Fruit fly (Drosophila melanogaster) whole organism, pupa: ENCODE data around the gene CG34324.

ENCODE experiments used
- CG13204 ChIP-seq: fragments of 200-800 bp; sonication (Bioruptor generic); optimal IDR thresholded peaks from 2 replicates; lab custom pipeline; 2018; ENCODE audit warnings: missing biosample characterization, mild to moderate bottlenecking, missing genetic modification characterization, moderate library complexity
- CG17806 ChIP-seq: fragments of 200-800 bp; sonication (Bioruptor generic); optimal IDR thresholded peaks from 2 replicates; lab custom pipeline; 2018; ENCODE audit warnings: missing biosample characterization, mild to moderate bottlenecking, missing genetic modification characterization, moderate library complexity
- CG32121 ChIP-seq: fragments of 200-800 bp; sonication (Bioruptor generic); IDR thresholded peaks from 2 replicates; pipeline ENCODE4 v1.3.6; 2022; ENCODE audit warnings: missing biosample characterization, missing genetic modification characterization
- CG9948 ChIP-seq: fragments of 200-800 bp; sonication (Bioruptor generic); optimal IDR thresholded peaks from 2 replicates; lab custom pipeline; 2018; ENCODE audit warnings: missing biosample characterization, mild to moderate bottlenecking, missing genetic modification characterization, moderate library complexity
- EcR ChIP-seq: fragments of 200-800 bp; sonication (Bioruptor generic); optimal IDR thresholded peaks from 3 replicates; lab custom pipeline; 2019; ENCODE audit warnings: missing biosample characterization, missing genetic modification characterization, mild to moderate bottlenecking, moderate library complexity, missing genetic modification reagents
- Ets98B ChIP-seq: fragments of 200-800 bp; sonication (Bioruptor generic); IDR thresholded peaks from 2 replicates; pipeline ENCODE4 v1.3.6; 2022; ENCODE audit warnings: missing biosample characterization, missing genetic modification characterization
- Pif1B ChIP-seq: fragments of 200-800 bp; sonication (Bioruptor generic); optimal IDR thresholded peaks from 3 replicates; lab custom pipeline; 2016; ENCODE audit warnings: missing biosample characterization, missing genetic modification characterization
- Snoo ChIP-seq: fragments of 200-800 bp; sonication (Bioruptor generic); optimal IDR thresholded peaks from 3 replicates; lab custom pipeline; 2017; ENCODE audit warnings: missing biosample characterization, mild to moderate bottlenecking, missing genetic modification characterization, inconsistent platforms
- gl ChIP-seq: fragments of 200-800 bp; sonication (Bioruptor generic); optimal IDR thresholded peaks from 2 replicates; lab custom pipeline; 2018; ENCODE audit warnings: missing biosample characterization, mild to moderate bottlenecking, missing genetic modification characterization
- rn ChIP-seq: fragments of 200-800 bp; sonication (Bioruptor generic); IDR thresholded peaks from 2 replicates; pipeline ENCODE4 v1.3.6; 2022; ENCODE audit warnings: missing biosample characterization, missing genetic modification characterization

dm6 chrX:13447438-13447837 lies 10.0 kb downstream of the CG34324 start:
- no peak for TF ChIP-seq rn (GFP tag; lab: Robert Waterston, UW)
- TF ChIP-seq EcR (GFP tag; lab: Kevin White, UChicago) = no peak
- 0 out of 2 replicates have a peak, but pooled peaks have one; percentile 10 for TF ChIP-seq CG32121 (GFP tag; lab: Robert Waterston, UW)
- TF ChIP-seq Pif1B (GFP tag; lab: Kevin White, UChicago) = no peak
- TF ChIP-seq Snoo (tag; lab: Kevin White, UChicago) = no peak
- no peak for TF ChIP-seq CG13204 (GFP tag; lab: Kevin White, UChicago)
- no peak for TF ChIP-seq CG17806 (tag; lab: Kevin White, UChicago)
- no peak for TF ChIP-seq CG9948 (tag; lab: Kevin White, UChicago)
- TF ChIP-seq gl = no peak
- peak; percentile 30; the same call in 1 of the 2 replicates for TF ChIP-seq Ets98B (GFP tag; lab: Robert Waterston, UW)
